Worm (Caenorhabditis elegans) whole organism, L4 larva: ENCODE measurements around the gene E04F6.9.
A peak's percentile ranks its signal among the peaks of the same experiment; 100 is the strongest.

Experiments
- D1046.2 ChIP-seq: fragments of 200-800 bp; sonication (Bioruptor generic); IDR thresholded peaks from 2 replicates; pipeline ENCODE4 v1.3.6; 2022; ENCODE audit warnings: missing genetic modification characterization, missing compliant biosample characterization
- R02D3.7 ChIP-seq: fragments of 150-350 bp; sonication (generic microtip); optimal IDR thresholded peaks from 3 replicates; lab custom pipeline; 2014; ENCODE audit warnings: missing biosample characterization, missing genetic modification characterization
- T26A8.4 ChIP-seq: fragments of 200-800 bp; sonication (Bioruptor generic); IDR thresholded peaks from 2 replicates; pipeline ENCODE4 v1.3.6; 2022; ENCODE audit warnings: missing genetic modification characterization, missing compliant biosample characterization
- Y48G9A.11 ChIP-seq: fragments of 200-800 bp; sonication (Bioruptor generic); IDR thresholded peaks from 2 replicates; pipeline ENCODE4 v1.3.6; 2022; ENCODE audit warnings: missing genetic modification reagents, missing genetic modification characterization, missing compliant biosample characterization
- Y75B8A.6 ChIP-seq: fragments of 200-800 bp; sonication (Bioruptor generic); IDR thresholded peaks from 2 replicates; pipeline ENCODE4 v1.3.6; 2022; ENCODE audit warnings: missing genetic modification reagents, missing genetic modification characterization, missing compliant biosample characterization
- ZK337.2 ChIP-seq: fragments of 200-800 bp; sonication (Bioruptor generic); IDR thresholded peaks from 2 replicates; pipeline ENCODE4 v1.3.6; 2022; ENCODE audit warnings: missing genetic modification reagents, missing genetic modification characterization, missing compliant biosample characterization
- ama-1 ChIP-seq: fragments of 150-350 bp; optimal IDR thresholded peaks from 2 replicates; lab custom pipeline; 2014; ENCODE audit warnings: inconsistent platforms, mixed read lengths
- arid-1 ChIP-seq: fragments of 200-800 bp; sonication (Bioruptor generic); conservative IDR thresholded peaks from 2 replicates; pipeline ENCODE4 v1.3.6; 2022; ENCODE audit warnings: missing genetic modification reagents, missing genetic modification characterization, missing compliant biosample characterization
- ceh-44 ChIP-seq: fragments of 200-800 bp; sonication (Bioruptor generic); IDR thresholded peaks from 2 replicates; pipeline ENCODE4 v1.3.6; 2022; ENCODE audit warnings: missing genetic modification reagents, missing genetic modification characterization, missing compliant biosample characterization
- ces-1 ChIP-seq: fragments of 150-350 bp; sonication (generic microtip); optimal IDR thresholded peaks from 4 replicates; lab custom pipeline; 2014; ENCODE audit warnings: missing biosample characterization, missing genetic modification reagents, missing genetic modification characterization
- ctbp-1 ChIP-seq: fragments of 200-800 bp; sonication (Bioruptor generic); IDR thresholded peaks from 2 replicates; pipeline ENCODE4 v1.3.6; 2022; ENCODE audit warnings: missing genetic modification reagents, missing genetic modification characterization, missing compliant biosample characterization
- daf-16 ChIP-seq, 3 experiments: sonication (generic microtip); optimal IDR thresholded peaks; 2 replicates each; lab custom pipeline; 2016 to 2017; ENCODE audit warnings: missing genetic modification characterization in 3 of 3, missing genetic modification reagents in 3 of 3, mild to moderate bottlenecking in 2 of 3, missing compliant biosample characterization in 2 of 3, missing biosample characterization in 1 of 3, moderate library complexity in 1 of 3
- daf-19 ChIP-seq: fragments of 200-800 bp; sonication (Bioruptor generic); conservative IDR thresholded peaks from 2 replicates; pipeline ENCODE4 v1.3.6; 2022; ENCODE audit warnings: missing genetic modification characterization, missing compliant biosample characterization
- dmd-6 ChIP-seq: fragments of 200-800 bp; sonication (Bioruptor generic); IDR thresholded peaks from 2 replicates; pipeline ENCODE4 v1.3.6; 2022; ENCODE audit warnings: missing genetic modification reagents, missing genetic modification characterization, missing compliant biosample characterization
- dve-1 ChIP-seq: sonication (generic microtip); optimal IDR thresholded peaks from 2 replicates; lab custom pipeline; 2017; ENCODE audit warnings: antibody characterized with exemption, mild to moderate bottlenecking, missing genetic modification characterization, missing compliant biosample characterization; ENCODE audit not compliant: insufficient read depth
- egl-27 ChIP-seq: sonication (generic microtip); optimal IDR thresholded peaks from 3 replicates; lab custom pipeline; 2017; ENCODE audit warnings: missing biosample characterization, missing genetic modification reagents, missing genetic modification characterization
- fkh-10 ChIP-seq: fragments of 150-350 bp; optimal IDR thresholded peaks from 2 replicates; lab custom pipeline; 2014; ENCODE audit warnings: missing biosample characterization, missing genetic modification reagents, missing genetic modification characterization
- gei-8 ChIP-seq: fragments of 200-800 bp; sonication (Bioruptor generic); optimal IDR thresholded peaks from 2 replicates; lab custom pipeline; 2018; ENCODE audit warnings: mild to moderate bottlenecking, missing genetic modification characterization, missing compliant biosample characterization
- hlh-11 ChIP-seq: fragments of 200-800 bp; sonication (Bioruptor generic); optimal IDR thresholded peaks from 2 replicates; lab custom pipeline; 2018; ENCODE audit warnings: mild to moderate bottlenecking, missing genetic modification characterization, missing compliant biosample characterization
- jun-1 ChIP-seq: fragments of 150-350 bp; optimal IDR thresholded peaks from 2 replicates; lab custom pipeline; 2014; ENCODE audit warnings: missing biosample characterization, missing genetic modification reagents, missing genetic modification characterization
- lin-1 ChIP-seq: fragments of 200-800 bp; sonication (Bioruptor generic); IDR thresholded peaks from 2 replicates; pipeline ENCODE4 v1.3.6; 2022; ENCODE audit warnings: missing genetic modification reagents, missing genetic modification characterization, missing compliant biosample characterization
- lin-15B ChIP-seq: fragments of 150-350 bp; sonication (generic microtip); optimal IDR thresholded peaks from 3 replicates; lab custom pipeline; 2014; ENCODE audit warnings: missing biosample characterization, missing genetic modification characterization
- madf-9 ChIP-seq: fragments of 200-800 bp; sonication (Bioruptor generic); conservative IDR thresholded peaks from 2 replicates; pipeline ENCODE4 v1.3.6; 2022; ENCODE audit warnings: missing genetic modification reagents, missing genetic modification characterization, missing compliant biosample characterization
- mep-1 ChIP-seq: fragments of 150-350 bp; sonication (generic microtip); optimal IDR thresholded peaks from 3 replicates; lab custom pipeline; 2014; ENCODE audit warnings: missing biosample characterization, missing genetic modification characterization
- mes-2 ChIP-seq: sonication (generic microtip); optimal IDR thresholded peaks from 2 replicates; lab custom pipeline; 2016; ENCODE audit warnings: missing genotype, mild to moderate bottlenecking, missing genetic modification characterization, missing compliant biosample characterization; ENCODE audit not compliant: poor library complexity, severe bottlenecking
- mxl-3 ChIP-seq: fragments of 200-800 bp; sonication (Bioruptor generic); optimal IDR thresholded peaks from 2 replicates; lab custom pipeline; 2018; ENCODE audit warnings: mild to moderate bottlenecking, missing genetic modification characterization, missing compliant biosample characterization
- nhr-25 ChIP-seq: sonication (generic microtip); optimal IDR thresholded peaks from 2 replicates; lab custom pipeline; 2017; ENCODE audit warnings: missing genetic modification characterization, mild to moderate bottlenecking, missing compliant biosample characterization, antibody characterized with exemption, moderate library complexity, borderline replicate concordance; ENCODE audit not compliant: insufficient read depth
- nhr-28 ChIP-seq: fragments of 150-350 bp; optimal IDR thresholded peaks from 2 replicates; lab custom pipeline; 2014; ENCODE audit warnings: missing biosample characterization, missing genetic modification characterization
- nhr-41 ChIP-seq: fragments of 200-800 bp; sonication (Bioruptor generic); IDR thresholded peaks from 2 replicates; pipeline ENCODE4 v1.3.6; 2022; ENCODE audit warnings: missing genetic modification reagents, missing genetic modification characterization, missing compliant biosample characterization
- nhr-48 ChIP-seq: sonication (generic microtip); optimal IDR thresholded peaks from 2 replicates; lab custom pipeline; 2016; ENCODE audit warnings: mild to moderate bottlenecking, missing genetic modification characterization, missing compliant biosample characterization
- nhr-76 ChIP-seq: fragments of 150-350 bp; optimal IDR thresholded peaks from 2 replicates; lab custom pipeline; 2014; ENCODE audit warnings: missing biosample characterization, missing genetic modification characterization
- php-3 ChIP-seq: fragments of 200-800 bp; sonication (Bioruptor generic); IDR thresholded peaks from 2 replicates; pipeline ENCODE4 v1.3.6; 2022; ENCODE audit warnings: missing genetic modification reagents, missing genetic modification characterization, missing compliant biosample characterization
- pqm-1 ChIP-seq: sonication (generic microtip); optimal IDR thresholded peaks from 2 replicates; lab custom pipeline; 2017; ENCODE audit warnings: missing biosample characterization, missing genetic modification characterization
- saeg-2 ChIP-seq: fragments of 200-800 bp; sonication (Bioruptor generic); IDR thresholded peaks from 2 replicates; pipeline ENCODE4 v1.3.6; 2022; ENCODE audit warnings: missing genetic modification reagents, missing genetic modification characterization, missing compliant biosample characterization
- set-16 ChIP-seq: fragments of 200-800 bp; sonication (Bioruptor generic); IDR thresholded peaks from 2 replicates; pipeline ENCODE4 v1.3.6; 2022; ENCODE audit warnings: missing genetic modification reagents, missing genetic modification characterization, missing compliant biosample characterization
- snpc-1.2 ChIP-seq: fragments of 200-800 bp; sonication (Bioruptor generic); IDR thresholded peaks from 2 replicates; pipeline ENCODE4 v1.3.6; 2022; ENCODE audit warnings: missing genetic modification reagents, missing genetic modification characterization, missing compliant biosample characterization
- snpc-4 ChIP-seq: fragments of 150-350 bp; optimal IDR thresholded peaks from 2 replicates; lab custom pipeline; 2014; ENCODE audit warnings: missing biosample characterization, missing genetic modification characterization
- tra-1 ChIP-seq: fragments of 200-800 bp; sonication (Bioruptor generic); IDR thresholded peaks from 2 replicates; pipeline ENCODE4 v1.3.6; 2022; ENCODE audit warnings: missing genetic modification reagents, missing genetic modification characterization, missing compliant biosample characterization
- unc-130 ChIP-seq: sonication (generic microtip); optimal IDR thresholded peaks from 2 replicates; lab custom pipeline; 2016; ENCODE audit warnings: missing genetic modification reagents, missing genetic modification characterization, missing compliant biosample characterization
- unc-39 ChIP-seq: sonication (generic microtip); optimal IDR thresholded peaks from 2 replicates; lab custom pipeline; 2017; ENCODE audit warnings: missing biosample characterization, missing genetic modification characterization
- vab-7 ChIP-seq: fragments of 200-800 bp; sonication (Bioruptor generic); IDR thresholded peaks from 2 replicates; pipeline ENCODE4 v1.3.6; 2022; ENCODE audit warnings: missing genetic modification reagents, missing genetic modification characterization, missing compliant biosample characterization
- zag-1 ChIP-seq: fragments of 150-350 bp; optimal IDR thresholded peaks from 2 replicates; lab custom pipeline; 2014; ENCODE audit warnings: missing biosample characterization, missing genetic modification characterization
- zfp-3 ChIP-seq: fragments of 200-800 bp; sonication (Bioruptor generic); conservative IDR thresholded peaks from 2 replicates; pipeline ENCODE4 v1.3.6; 2022; ENCODE audit warnings: missing genetic modification reagents, missing genetic modification characterization, missing compliant biosample characterization
- zip-11 ChIP-seq: fragments of 200-800 bp; sonication (Bioruptor generic); IDR thresholded peaks from 2 replicates; pipeline ENCODE4 v1.3.6; 2022; ENCODE audit warnings: missing genetic modification characterization, missing compliant biosample characterization
- zip-2 ChIP-seq: fragments of 150-350 bp; optimal IDR thresholded peaks from 2 replicates; lab custom pipeline; 2014; ENCODE audit warnings: missing biosample characterization, missing genetic modification characterization
- ztf-7 ChIP-seq: fragments of 150-350 bp; optimal IDR thresholded peaks from 2 replicates; lab custom pipeline; 2014; ENCODE audit warnings: missing biosample characterization, missing genetic modification characterization

E04F6.9 gene

ce11 chrII:7238248-7238647 lies 26.3 kb upstream of the E04F6.9 start, which contains the start of gene aqp-1 (continued):
- TF ChIP-seq lin-1 (GFP tag; lab: Robert Waterston, UW) (no peak), unc-39 (no peak), ceh-44 (GFP tag; lab: Robert Waterston, UW) (no peak), T26A8.4 (no peak), unc-130 (no peak), D1046.2 (GFP tag; lab: Robert Waterston, UW) (no peak), madf-9 (GFP tag; lab: Robert Waterston, UW) (no peak), gei-8 (GFP tag; lab: Kevin White, UChicago) (no peak), jun-1 (tag; lab: Kevin White, UChicago) (no peak), vab-7 (no peak), mxl-3 (GFP tag; lab: Kevin White, UChicago) (peak; percentile 52), ctbp-1 (GFP tag; lab: Robert Waterston, UW) (no peak), nhr-25 (tag; lab: Kevin White, UChicago) (no peak), ZK337.2 (GFP tag; lab: Robert Waterston, UW) (no peak), saeg-2 (no peak), tra-1 (GFP tag; lab: Robert Waterston, UW) (peak; percentile 52; the same call in 1 of the 2 replicates), mep-1 (tag; lab: Kevin White, UChicago) (no peak), ama-1 (lab: Kevin White, UChicago) (no peak), snpc-4 (tag; lab: Kevin White, UChicago) (no peak), zip-11 (GFP tag; lab: Robert Waterston, UW) (no peak), nhr-76 (tag; lab: Kevin White, UChicago) (no peak), nhr-48 (peak; percentile 80), zag-1 (tag; lab: Kevin White, UChicago) (no peak), ces-1 (GFP tag; lab: Kevin White, UChicago) (no peak)

- TF ChIP-seq tra-1 (GFP tag; lab: Robert Waterston, UW) (0 out of 2 replicates have a peak, but pooled peaks have one; percentile 39), fkh-10 (GFP tag; lab: Kevin White, UChicago) (no peak), dve-1 (tag; lab: Kevin White, UChicago) (peak; percentile 2), php-3 (GFP tag; lab: Robert Waterston, UW) (no peak), pqm-1 (tag; lab: Kevin White, UChicago) (peak; percentile 1), arid-1 (GFP tag; lab: Robert Waterston, UW) (no peak), zip-2 (tag; lab: Kevin White, UChicago) (no peak), hlh-11 (tag; lab: Kevin White, UChicago) (peak; percentile 53), daf-19 (GFP tag; lab: Robert Waterston, UW) (no peak), mes-2 (peak; percentile 26), nhr-28 (tag; lab: Kevin White, UChicago) (peak; percentile 28), dmd-6 (peak; percentile 78), daf-16 (GFP tag; optimal IDR thresholded peaks at IDR 0.05; lab: Kevin White, UChicago) (no peak), daf-16 (tag; optimal IDR thresholded peaks at IDR 0.05; lab: Kevin White, UChicago) (peak; percentile 39)
These were observed 25.0 kb upstream of the E04F6.9 start for ce11 chrII:7236937-7237336.

ce11 chrII:7233274-7233673 lies 21.3 kb upstream of the E04F6.9 start:
- TF ChIP-seq zfp-3 (GFP tag; lab: Robert Waterston, UW): no peak
- no peak for TF ChIP-seq lin-15B (tag; lab: Kevin White, UChicago)
- TF ChIP-seq ztf-7 (tag; lab: Kevin White, UChicago): no peak
- no peak for TF ChIP-seq Y48G9A.11 (GFP tag; lab: Robert Waterston, UW)
- TF ChIP-seq pqm-1 (tag; lab: Kevin White, UChicago): peak; percentile 54
- TF ChIP-seq egl-27 (tag; lab: Kevin White, UChicago): no peak
- no peak for TF ChIP-seq R02D3.7 (tag; lab: Kevin White, UChicago)
- TF ChIP-seq php-3 (GFP tag; lab: Robert Waterston, UW): peak; percentile 77
- peak; percentile 55; the same call in 1 of the 2 replicates for TF ChIP-seq dmd-6
- TF ChIP-seq madf-9 (GFP tag; lab: Robert Waterston, UW): no peak
- TF ChIP-seq set-16: no peak
- no peak for TF ChIP-seq vab-7
- no peak for TF ChIP-seq snpc-1.2 (GFP tag; lab: Robert Waterston, UW)
- TF ChIP-seq nhr-41 (GFP tag; lab: Robert Waterston, UW): no peak
- TF ChIP-seq mxl-3 (GFP tag; lab: Kevin White, UChicago): no peak
- TF ChIP-seq Y75B8A.6 (GFP tag; lab: Robert Waterston, UW): no peak
- TF ChIP-seq nhr-28 (tag; lab: Kevin White, UChicago): peak; percentile 66
- TF ChIP-seq mes-2: no peak
- TF ChIP-seq ces-1 (GFP tag; lab: Kevin White, UChicago): no peak
